Worm (Caenorhabditis elegans): ENCODE measurements around the gene E02H4.8.
A peak's percentile ranks its signal among the peaks of the same experiment; 100 is the strongest.

E02H4.8 gene

ce11 chrX:14241531-14241930 lies 21.8 kb downstream of the E02H4.8 start:
- no peak for TF ChIP-seq crh-2 (tag; optimal IDR thresholded peaks at IDR 0.05)
- TF ChIP-seq nhr-21 (tag; optimal IDR thresholded peaks at IDR 0.05): no peak
- TF ChIP-seq Y55F3AM.14 (GFP tag; optimal IDR thresholded peaks at IDR 0.05): no peak
- TF ChIP-seq dmd-4 (tag; optimal IDR thresholded peaks at IDR 0.05): no peak
- no peak for TF ChIP-seq mbf-1 (tag; optimal IDR thresholded peaks at IDR 0.05)
- no peak for TF ChIP-seq egl-27 (tag; optimal IDR thresholded peaks at IDR 0.05)
- TF ChIP-seq zag-1 (tag; optimal IDR thresholded peaks at IDR 0.05): no peak
- no peak for TF ChIP-seq ZK546.5 (tag; optimal IDR thresholded peaks at IDR 0.05)
- no peak for TF ChIP-seq elt-1 (tag; optimal IDR thresholded peaks at IDR 0.05)
- TF ChIP-seq nhr-77 (tag; optimal IDR thresholded peaks at IDR 0.05): no peak
- no peak for TF ChIP-seq unc-39 (tag; optimal IDR thresholded peaks at IDR 0.05)
- no peak for TF ChIP-seq nhr-11 (tag; optimal IDR thresholded peaks at IDR 0.05)

ce11 chrX:14240205-14240604 lies 23.2 kb downstream of the E02H4.8 start:
- TF ChIP-seq lin-39 (tag; optimal IDR thresholded peaks at IDR 0.05) (no peak), snpc-4 (tag; optimal IDR thresholded peaks at IDR 0.05) (no peak), nhr-77 (tag; optimal IDR thresholded peaks at IDR 0.05) (no peak), gmeb-1 (tag; optimal IDR thresholded peaks at IDR 0.05) (no peak), ZK546.5 (tag; optimal IDR thresholded peaks at IDR 0.05) (no peak), nhr-23 (tag; optimal IDR thresholded peaks at IDR 0.05) (no peak), mab-5 (tag; optimal IDR thresholded peaks at IDR 0.05) (no peak), ztf-11 (tag; optimal IDR thresholded peaks at IDR 0.05) (no peak), mbf-1 (tag; optimal IDR thresholded peaks at IDR 0.05) (no peak), C34F6.9 (tag; optimal IDR thresholded peaks at IDR 0.05) (no peak)

- TF ChIP-seq sma-9 (GFP tag; optimal IDR thresholded peaks at IDR 0.05): peak; percentile 15
- TF ChIP-seq sma-9 (tag; optimal IDR thresholded peaks at IDR 0.05): no peak
- TF ChIP-seq mdl-1 (tag; optimal IDR thresholded peaks at IDR 0.05): no peak
- TF ChIP-seq nhr-11 (tag; optimal IDR thresholded peaks at IDR 0.05): no peak
- TF ChIP-seq snpc-4 (tag; optimal IDR thresholded peaks at IDR 0.05): no peak
- no peak for TF ChIP-seq ztf-1 (GFP tag; conservative IDR thresholded peaks at IDR 0.05)
- no peak for TF ChIP-seq unc-62 (GFP tag; optimal IDR thresholded peaks at IDR 0.05)
- peak; percentile 66 for TF ChIP-seq unc-55 (GFP tag; optimal IDR thresholded peaks at IDR 0.05)
- TF ChIP-seq ZK546.5 (tag; optimal IDR thresholded peaks at IDR 0.05): no peak
- TF ChIP-seq mab-5 (tag; optimal IDR thresholded peaks at IDR 0.05): no peak
- TF ChIP-seq unc-39 (tag; optimal IDR thresholded peaks at IDR 0.05): no peak
- TF ChIP-seq C34F6.9 (tag; optimal IDR thresholded peaks at IDR 0.05): peak; percentile 78
- TF ChIP-seq zag-1 (tag; optimal IDR thresholded peaks at IDR 0.05): no peak
- no peak for TF ChIP-seq ceh-16 (tag; optimal IDR thresholded peaks at IDR 0.05)
- no peak for TF ChIP-seq sma-3 (GFP tag; optimal IDR thresholded peaks at IDR 0.05)
- TF ChIP-seq aly-2 (tag; optimal IDR thresholded peaks at IDR 0.05): no peak
- no peak for TF ChIP-seq sem-4 (tag; optimal IDR thresholded peaks at IDR 0.05)
- TF ChIP-seq dmd-4 (tag; optimal IDR thresholded peaks at IDR 0.05): no peak
- TF ChIP-seq elt-3 (tag; optimal IDR thresholded peaks at IDR 0.05): no peak
- TF ChIP-seq ztf-11 (tag; optimal IDR thresholded peaks at IDR 0.05): no peak
- no peak for TF ChIP-seq mbf-1 (tag; optimal IDR thresholded peaks at IDR 0.05)
- TF ChIP-seq lin-39 (tag; optimal IDR thresholded peaks at IDR 0.05): no peak
- TF ChIP-seq nhr-129 (tag; optimal IDR thresholded peaks at IDR 0.05): peak; percentile 79
- TF ChIP-seq nhr-6 (tag; optimal IDR thresholded peaks at IDR 0.05): no peak
- no peak for TF ChIP-seq alr-1 (tag; optimal IDR thresholded peaks at IDR 0.05)
- TF ChIP-seq egl-27 (tag; optimal IDR thresholded peaks at IDR 0.05): no peak
- no peak for TF ChIP-seq nhr-23 (tag; optimal IDR thresholded peaks at IDR 0.05)
- peak in 1 of 2 experiments; percentile 51 for TF ChIP-seq lsy-2 (tag; optimal IDR thresholded peaks at IDR 0.05)
- peak; percentile 46 for TF ChIP-seq nhr-25 (tag; optimal IDR thresholded peaks at IDR 0.05)
- TF ChIP-seq fos-1 (tag; optimal IDR thresholded peaks at IDR 0.05): peak; percentile 35
- no peak for TF ChIP-seq lin-13 (GFP tag; optimal IDR thresholded peaks at IDR 0.05)
- no peak for TF ChIP-seq lin-11 (tag; optimal IDR thresholded peaks at IDR 0.05)
- TF ChIP-seq nhr-10 (tag; optimal IDR thresholded peaks at IDR 0.05): no peak
- no peak for TF ChIP-seq ceh-82 (tag; optimal IDR thresholded peaks at IDR 0.05)
- no peak for TF ChIP-seq Y55F3AM.14 (GFP tag; optimal IDR thresholded peaks at IDR 0.05)
- TF ChIP-seq R02D3.7 (tag; optimal IDR thresholded peaks at IDR 0.05): no peak
- TF ChIP-seq skn-1 (tag; optimal IDR thresholded peaks at IDR 0.05): no peak
- TF ChIP-seq ztf-4 (tag; optimal IDR thresholded peaks at IDR 0.05): no peak
- no peak for TF ChIP-seq nhr-21 (tag; optimal IDR thresholded peaks at IDR 0.05)
- TF ChIP-seq gmeb-1 (tag; optimal IDR thresholded peaks at IDR 0.05): no peak
- TF ChIP-seq crh-2 (tag; optimal IDR thresholded peaks at IDR 0.05): peak; percentile 27
- TF ChIP-seq F13H6.1 (tag; optimal IDR thresholded peaks at IDR 0.05): peak; percentile 39
- TF ChIP-seq blmp-1 (tag; optimal IDR thresholded peaks at IDR 0.05; ENCODE audit: insufficient read depth): peak; percentile 9
- no peak for TF ChIP-seq peb-1 (tag; optimal IDR thresholded peaks at IDR 0.05)
- no peak for TF ChIP-seq nhr-77 (tag; optimal IDR thresholded peaks at IDR 0.05)
- no peak for TF ChIP-seq nhr-12 (tag; optimal IDR thresholded peaks at IDR 0.05)
- TF ChIP-seq ama-1 (optimal IDR thresholded peaks at IDR 0.05): no peak
- no peak for TF ChIP-seq nhr-237 (tag; optimal IDR thresholded peaks at IDR 0.05)
Measured at ce11 chrX:14238291-14238758, 25.0 kb downstream of the E02H4.8 start, which contains the start of gene K04C1.2. Gene K04C1.2, plus strand, starts transcription at chrX:14238708.

Data from whole organism, L2 larva.